Worm (Caenorhabditis elegans) whole organism, L4/young adult: Measurements from ENCODE around the gene irld-62.

Source experiments
- W03F9.2 ChIP-seq: fragments of 150-350 bp; optimal IDR thresholded peaks from 2 replicates; lab custom pipeline; 2014; ENCODE audit warnings: missing biosample characterization, missing genetic modification characterization
- him-1 ChIP-seq: sonication (generic microtip); optimal IDR thresholded peaks from 2 replicates; lab custom pipeline; 2016; ENCODE audit warnings: missing genotype, missing genetic modification reagents, missing genetic modification characterization, missing compliant biosample characterization

DNA sequence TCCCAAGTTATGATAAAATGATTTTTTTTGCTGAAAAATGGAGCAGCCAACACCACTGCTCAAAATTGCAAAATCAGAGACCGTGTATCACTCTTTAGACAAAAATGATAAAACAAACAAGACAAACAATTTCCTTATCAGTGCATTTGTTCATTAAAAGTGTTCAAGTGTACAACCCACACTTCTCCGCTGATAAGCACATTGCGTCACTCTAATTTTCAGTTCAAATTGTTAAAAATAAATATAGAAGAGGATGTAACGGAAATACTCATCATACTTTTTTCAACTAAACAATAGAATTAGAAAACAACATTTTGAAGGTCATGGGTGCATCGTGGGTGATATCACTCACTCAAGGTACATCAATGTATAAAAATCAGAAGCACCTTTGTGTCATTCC lies 7.8 kb downstream of the irld-62 start, which contains the start of gene nhr-291:
- no peak for TF ChIP-seq W03F9.2
- TF ChIP-seq him-1 = no peak
